Worm (Caenorhabditis elegans): ENCODE data around the gene nhr-48.

- TF ChIP-seq him-1 (tag; optimal IDR thresholded peaks at IDR 0.05) (no peak), W03F9.2 (tag; optimal IDR thresholded peaks at IDR 0.05) (no peak), dao-5 (tag; optimal IDR thresholded peaks at IDR 0.05) (no peak)
Observed at ce11 chrX:15668053-15668599, 39.9 kb upstream of the nhr-48 start.

Data from whole organism, L4/young adult.